Worm (Caenorhabditis elegans): ENCODE data around the gene B0432.1.
A peak's percentile ranks its signal among the peaks of the same experiment; 100 is the strongest.
"Not testable (repeated sequence)": the region's sequence is repeated elsewhere in the genome, so short reads cannot be mapped to it uniquely, and the experiment has no call there.

The B0432.1 gene

DNA sequence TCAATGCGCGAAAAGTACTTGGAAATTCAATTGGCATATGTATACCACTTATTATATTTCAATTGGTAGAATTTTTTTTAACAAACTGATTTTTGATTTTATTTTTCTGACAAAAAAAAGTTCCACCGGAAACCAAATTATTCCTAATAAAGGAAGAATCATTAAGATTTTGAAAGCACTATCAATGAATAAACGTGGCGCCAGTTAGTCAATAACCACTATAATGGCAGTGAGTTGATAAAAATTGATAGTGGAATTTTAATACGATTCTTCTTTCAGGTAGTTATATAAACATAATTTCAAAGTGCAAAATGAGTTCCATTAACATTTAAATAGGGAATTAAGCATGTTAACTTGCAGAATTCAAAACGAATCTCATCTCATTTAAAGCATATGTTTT is 8.5 kb downstream of the B0432.1 start, which contains the start of gene col-69:
Gene col-69, minus strand, starts transcription at position 101 of the 400 bp plus-strand sequence.
- TF ChIP-seq aptf-3 (GFP tag; IDR thresholded peaks at IDR 0.05) (no peak), hlh-12 (tag; optimal IDR thresholded peaks at IDR 0.05) (no peak), ccch-3 (GFP tag; optimal IDR thresholded peaks at IDR 0.05) (no peak), egl-18 (GFP tag; IDR thresholded peaks at IDR 0.05) (no peak), hlh-26 (GFP tag; conservative IDR thresholded peaks at IDR 0.05) (no peak), nhr-179 (tag; optimal IDR thresholded peaks at IDR 0.05) (no peak), C06A6.2 (GFP tag; conservative IDR thresholded peaks at IDR 0.05) (no peak), egrh-3 (GFP tag; IDR thresholded peaks at IDR 0.05) (no peak), gei-17 (GFP tag; optimal IDR thresholded peaks at IDR 0.05) (no peak), ets-4 (GFP tag; optimal IDR thresholded peaks at IDR 0.05) (no peak), ceh-91 (GFP tag; IDR thresholded peaks at IDR 0.05) (no peak)

DNA sequence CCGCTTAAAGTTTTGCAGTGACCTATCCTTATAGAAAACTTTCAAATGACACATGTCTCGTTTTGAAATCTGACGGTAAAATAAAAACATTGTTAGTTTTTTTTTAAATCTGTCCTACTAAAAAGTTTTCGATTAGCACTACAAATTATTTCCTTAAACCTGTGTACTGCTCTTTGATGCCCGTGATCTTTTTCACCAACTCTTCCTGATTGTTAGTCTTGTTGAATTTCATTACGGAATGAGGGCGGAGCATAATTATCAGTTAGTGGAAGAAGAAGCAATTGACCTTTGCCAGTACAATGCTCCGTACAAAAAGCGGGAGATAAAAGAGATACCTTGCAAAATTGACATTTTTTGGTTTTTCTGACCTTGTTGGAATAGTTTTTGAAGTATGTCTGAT is 10.0 kb downstream of the B0432.1 start, which contains the start of gene K01A2.4:
Gene K01A2.4, plus strand, starts transcription at position 301 of the 400 bp plus-strand sequence.
- no peak for TF ChIP-seq atf-7 (tag; optimal IDR thresholded peaks at IDR 0.05)

DNA sequence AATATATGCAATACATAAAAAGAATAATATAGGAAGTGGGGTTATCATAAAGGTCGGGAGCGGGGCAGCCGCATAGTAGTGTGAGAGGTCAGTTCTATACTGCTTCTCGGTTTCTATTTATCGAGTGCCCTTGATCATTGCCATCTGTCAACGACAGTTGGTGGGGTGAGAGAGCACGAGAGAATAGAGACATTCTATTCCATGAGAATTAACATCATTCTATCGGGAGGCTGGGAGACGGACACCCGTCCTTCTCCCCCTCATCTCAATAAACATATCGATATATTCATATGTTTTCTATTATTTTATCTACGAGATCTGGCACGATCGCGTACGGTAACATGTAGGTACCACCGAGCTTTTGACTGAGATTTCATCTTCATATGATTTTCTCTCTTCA is 14.9 kb downstream of the B0432.1 start, which contains the start of gene mps-2:
Gene mps-2, minus strand, starts transcription at position 101 of the 400 bp plus-strand sequence.
- TF ChIP-seq F52B5.7 (tag; optimal IDR thresholded peaks at IDR 0.05); lin-26 (GFP tag; IDR thresholded peaks at IDR 0.05); ztf-26 (tag; optimal IDR thresholded peaks at IDR 0.05): not testable (repeated sequence)

DNA sequence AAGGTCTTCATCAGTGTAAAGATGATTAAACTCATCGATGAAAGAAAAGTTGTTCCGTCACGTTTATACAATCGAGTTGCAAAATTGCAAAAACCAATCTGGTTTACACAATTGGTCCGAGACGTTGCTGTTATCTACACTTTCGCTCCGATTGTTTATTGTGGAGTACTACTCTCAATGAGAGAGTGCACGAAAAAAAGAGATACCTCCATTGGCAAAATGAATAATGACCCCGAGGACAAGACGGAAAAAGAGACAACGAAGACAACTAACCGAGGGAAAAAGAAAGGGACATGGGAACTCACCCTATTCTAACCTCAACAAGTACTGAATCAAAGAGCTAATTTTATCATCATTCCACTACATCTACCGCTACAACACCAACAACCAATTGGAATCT is 16.4 kb downstream of the B0432.1 start:
- TF ChIP-seq lsy-27 (tag; optimal IDR thresholded peaks at IDR 0.05; ENCODE audit: borderline replicate concordance, insufficient read depth) = no peak
- no peak for TF ChIP-seq T07F8.4 (tag; optimal IDR thresholded peaks at IDR 0.05)
- TF ChIP-seq xnd-1 (tag; optimal IDR thresholded peaks at IDR 0.05) = no peak

DNA sequence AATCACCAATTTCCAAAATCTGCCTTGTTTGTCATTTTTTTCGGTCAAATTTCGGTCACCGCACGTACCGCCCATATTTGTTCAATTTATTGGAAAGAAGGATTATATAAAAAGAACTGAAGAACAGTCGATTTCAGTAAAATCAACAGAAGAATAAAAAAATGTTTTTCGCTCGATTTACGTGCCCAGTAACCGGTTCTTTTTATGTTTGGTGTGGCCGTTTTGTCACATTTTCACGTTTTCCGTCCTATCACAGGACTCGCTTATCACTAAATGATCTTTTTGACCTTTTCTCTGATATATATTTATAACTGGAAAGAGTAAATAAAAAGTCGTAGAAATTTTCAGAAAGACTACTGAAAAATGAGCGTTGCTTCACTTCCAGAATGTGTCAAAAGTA is 22.3 kb downstream of the B0432.1 start, which contains the start of gene far-7:
Gene far-7, plus strand, starts transcription at position 331 of the 400 bp plus-strand sequence.
- no peak for TF ChIP-seq ets-4 (GFP tag; optimal IDR thresholded peaks at IDR 0.05)
- no peak for TF ChIP-seq F39B2.1 (GFP tag; IDR thresholded peaks at IDR 0.05)
- TF ChIP-seq aptf-3 (GFP tag; IDR thresholded peaks at IDR 0.05) = no peak
- TF ChIP-seq nhr-179 (tag; optimal IDR thresholded peaks at IDR 0.05) = no peak
- no peak for TF ChIP-seq ZK185.1 (tag; optimal IDR thresholded peaks at IDR 0.05; ENCODE audit: poor library complexity, severe bottlenecking)
- TF ChIP-seq hrde-1 (tag; optimal IDR thresholded peaks at IDR 0.05; ENCODE audit: borderline replicate concordance) = no peak
- no peak for TF ChIP-seq sea-2 (GFP tag; IDR thresholded peaks at IDR 0.05)
- no peak for TF ChIP-seq ceh-58 (GFP tag; IDR thresholded peaks at IDR 0.05)
- no peak for TF ChIP-seq F57A8.1 (GFP tag; optimal IDR thresholded peaks at IDR 0.05)
- no peak for TF ChIP-seq F57C9.4 (tag; optimal IDR thresholded peaks at IDR 0.05)
- TF ChIP-seq ztf-18 (tag; optimal IDR thresholded peaks at IDR 0.05) = no peak
- no peak for TF ChIP-seq atf-7 (tag; optimal IDR thresholded peaks at IDR 0.05)
- no peak for TF ChIP-seq snpc-4 (GFP tag; optimal IDR thresholded peaks at IDR 0.05)
- no peak for TF ChIP-seq snpc-4 (tag; optimal IDR thresholded peaks at IDR 0.05)
- TF ChIP-seq unc-130 (GFP tag; optimal IDR thresholded peaks at IDR 0.05) = no peak
- no peak for TF ChIP-seq dox-1 (GFP tag; IDR thresholded peaks at IDR 0.05)

DNA sequence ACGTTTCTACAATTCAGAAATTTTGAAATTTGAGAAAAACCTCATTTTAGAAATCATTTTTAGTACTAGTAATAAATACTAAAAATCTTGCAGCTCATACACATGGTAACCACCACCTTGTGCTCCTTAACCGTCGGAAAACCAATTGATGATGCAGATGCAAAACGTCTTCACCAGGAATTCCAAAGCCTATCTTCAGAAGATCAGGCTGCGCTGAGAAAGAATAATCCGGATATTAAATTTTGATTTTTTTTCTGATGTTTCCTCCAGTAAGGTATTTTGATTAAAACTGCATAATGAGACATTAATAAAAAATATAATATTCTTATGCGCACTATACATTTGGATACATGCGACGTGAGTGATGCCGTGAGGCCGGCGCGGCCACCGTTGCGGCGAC is 23.6 kb downstream of the B0432.1 start:
- TF ChIP-seq snpc-4 (GFP tag; optimal IDR thresholded peaks at IDR 0.05) (no peak), snpc-4 (tag; optimal IDR thresholded peaks at IDR 0.05) (no peak), F10E7.11 (tag; optimal IDR thresholded peaks at IDR 0.05) (no peak), F39B2.1 (GFP tag; IDR thresholded peaks at IDR 0.05) (no peak), madf-10 (tag; optimal IDR thresholded peaks at IDR 0.05) (no peak), let-607 (tag; optimal IDR thresholded peaks at IDR 0.05) (no peak), hmg-1.2 (GFP tag; IDR thresholded peaks at IDR 0.05) (0 out of 2 replicates have a peak, but pooled peaks have one; percentile 19), attf-3 (GFP tag; conservative IDR thresholded peaks at IDR 0.05) (no peak)
